Fruit fly (Drosophila melanogaster): ENCODE data around the gene Ahcy.

Gene Ahcy

dm6 chrX:15453121-15453520, 3.1 kb downstream of the Ahcy start, which contains the start of gene CG11655 (continued):
- no peak for TF ChIP-seq HLHmδ (GFP tag; optimal IDR thresholded peaks at IDR 0.05)
- TF ChIP-seq CG32767 (GFP tag; IDR thresholded peaks at IDR 0.05): no peak
- TF ChIP-seq Sin3A (optimal IDR thresholded peaks at IDR 0.05): no peak
- no peak for TF ChIP-seq CG31224 (GFP tag; IDR thresholded peaks at IDR 0.05)
- TF ChIP-seq Bgb (GFP tag; IDR thresholded peaks at IDR 0.05; ENCODE audit: partially characterized antibody): no peak
- peak; percentile 38; the same call in 1 of the 2 replicates for TF ChIP-seq CG31441 (GFP tag; IDR thresholded peaks at IDR 0.05)
- TF ChIP-seq BtbVII (GFP tag; optimal IDR thresholded peaks at IDR 0.05): no peak
- no peak for TF ChIP-seq eyg (GFP tag; optimal IDR thresholded peaks at IDR 0.05)
- no peak for TF ChIP-seq HLH54F (GFP tag; optimal IDR thresholded peaks at IDR 0.05)
- no peak for TF ChIP-seq CG3163 (GFP tag; optimal IDR thresholded peaks at IDR 0.05)
- no peak for TF ChIP-seq slp2 (GFP tag; optimal IDR thresholded peaks at IDR 0.05)
- TF ChIP-seq Ssrp (tag; optimal IDR thresholded peaks at IDR 0.05): peak; percentile 6
- no peak for TF ChIP-seq CG4360 (GFP tag; IDR thresholded peaks at IDR 0.05)
- TF ChIP-seq B-H1 (GFP tag; IDR thresholded peaks at IDR 0.05): no peak
- TF ChIP-seq caup (GFP tag; optimal IDR thresholded peaks at IDR 0.05; ENCODE audit: severe bottlenecking): no peak
- no peak for TF ChIP-seq CG9932 (GFP tag; IDR thresholded peaks at IDR 0.05)
- TF ChIP-seq unc-4 (GFP tag; IDR thresholded peaks at IDR 0.05; ENCODE audit: partially characterized antibody): no peak
- no peak for TF ChIP-seq CG17385 (GFP tag; optimal IDR thresholded peaks at IDR 0.05)
- no peak for TF ChIP-seq CG8765 (GFP tag; IDR thresholded peaks at IDR 0.05)
- no peak for TF ChIP-seq CG16815 (GFP tag; optimal IDR thresholded peaks at IDR 0.05)
- TF ChIP-seq CG8478 (optimal IDR thresholded peaks at IDR 0.05): peak; percentile 66
- TF ChIP-seq Mes4 (GFP tag; optimal IDR thresholded peaks at IDR 0.05): no peak
- TF ChIP-seq CG1647 (GFP tag; optimal IDR thresholded peaks at IDR 0.05): no peak
- TF ChIP-seq CG16863 (GFP tag; optimal IDR thresholded peaks at IDR 0.05): no peak
- TF ChIP-seq trh (GFP tag; optimal IDR thresholded peaks at IDR 0.05): no peak
- no peak for TF ChIP-seq CG3407 (GFP tag; optimal IDR thresholded peaks at IDR 0.05)
- TF ChIP-seq CG3847 (GFP tag; IDR thresholded peaks at IDR 0.05): no peak
- TF ChIP-seq CG4854 (GFP tag; optimal IDR thresholded peaks at IDR 0.05): no peak
- no peak for TF ChIP-seq exex (tag; optimal IDR thresholded peaks at IDR 0.05)
- TF ChIP-seq cad (GFP tag; optimal IDR thresholded peaks at IDR 0.05): no peak
- TF ChIP-seq en (GFP tag; optimal IDR thresholded peaks at IDR 0.05): no peak
- TF ChIP-seq CG13624 (GFP tag; optimal IDR thresholded peaks at IDR 0.05): no peak
- TF ChIP-seq Doc3 (GFP tag; IDR thresholded peaks at IDR 0.05; ENCODE audit: partially characterized antibody): no peak
- TF ChIP-seq Hmx (GFP tag; optimal IDR thresholded peaks at IDR 0.05): no peak
- peak; percentile 30; the same call in 1 of the 2 replicates for TF ChIP-seq onecut (GFP tag; IDR thresholded peaks at IDR 0.05)
- TF ChIP-seq nom (GFP tag; optimal IDR thresholded peaks at IDR 0.05): peak; percentile 45
- no peak for TF ChIP-seq nau (GFP tag; optimal IDR thresholded peaks at IDR 0.05)
- TF ChIP-seq Ptx1 (GFP tag; IDR thresholded peaks at IDR 0.05): peak; percentile 51; the same call in 1 of the 2 replicates
- no peak for TF ChIP-seq CG43689 (GFP tag; IDR thresholded peaks at IDR 0.05)
- TF ChIP-seq lola (GFP tag; optimal IDR thresholded peaks at IDR 0.05): peak in 1 of 3 experiments; percentile 31
- peak; percentile 30; the same call in 1 of the 2 replicates for TF ChIP-seq esg (GFP tag; conservative IDR thresholded peaks at IDR 0.05)
- TF ChIP-seq CG8089 (GFP tag; optimal IDR thresholded peaks at IDR 0.05): no peak
- TF ChIP-seq sim (GFP tag; IDR thresholded peaks at IDR 0.05): peak; percentile 35; the same call in 1 of the 2 replicates
- no peak for TF ChIP-seq CG11093 (GFP tag; IDR thresholded peaks at IDR 0.05)
- TF ChIP-seq Fer1 (GFP tag; optimal IDR thresholded peaks at IDR 0.05): no peak
- TF ChIP-seq CG15073 (GFP tag; optimal IDR thresholded peaks at IDR 0.05): no peak
- TF ChIP-seq Hey (tag; optimal IDR thresholded peaks at IDR 0.05): no peak
- TF ChIP-seq crp (GFP tag; optimal IDR thresholded peaks at IDR 0.05): peak in 1 of 2 experiments; percentile 80
- TF ChIP-seq Atf3 (GFP tag; optimal IDR thresholded peaks at IDR 0.05): no peak
- TF ChIP-seq CG7987 (GFP tag; optimal IDR thresholded peaks at IDR 0.05): no peak
- no peak for TF ChIP-seq H15 (GFP tag; IDR thresholded peaks at IDR 0.05)
- TF ChIP-seq CG4424 (GFP tag; optimal IDR thresholded peaks at IDR 0.05): peak; percentile 41
